Fruit fly (Drosophila melanogaster) Kc167 (cell line): ENCODE data around the gene CG31406.

ENCODE experiments used
- Myc ChIP-seq: fragments of >200 bp; optimal IDR thresholded peaks from 2 replicates; lab custom pipeline; 2017; ENCODE audit warnings: missing external identifiers
- Sin3A ChIP-seq: fragments of >200 bp; optimal IDR thresholded peaks from 2 replicates; lab custom pipeline; 2018; ENCODE audit warnings: missing external identifiers
- h ChIP-seq: fragments of >200 bp; optimal IDR thresholded peaks from 3 replicates; lab custom pipeline; 2018; ENCODE audit warnings: missing external identifiers
- ttk ChIP-seq: sonication (Bioruptor generic); optimal IDR thresholded peaks from 2 replicates; lab custom pipeline; 2017; ENCODE audit warnings: missing external identifiers

DNA sequence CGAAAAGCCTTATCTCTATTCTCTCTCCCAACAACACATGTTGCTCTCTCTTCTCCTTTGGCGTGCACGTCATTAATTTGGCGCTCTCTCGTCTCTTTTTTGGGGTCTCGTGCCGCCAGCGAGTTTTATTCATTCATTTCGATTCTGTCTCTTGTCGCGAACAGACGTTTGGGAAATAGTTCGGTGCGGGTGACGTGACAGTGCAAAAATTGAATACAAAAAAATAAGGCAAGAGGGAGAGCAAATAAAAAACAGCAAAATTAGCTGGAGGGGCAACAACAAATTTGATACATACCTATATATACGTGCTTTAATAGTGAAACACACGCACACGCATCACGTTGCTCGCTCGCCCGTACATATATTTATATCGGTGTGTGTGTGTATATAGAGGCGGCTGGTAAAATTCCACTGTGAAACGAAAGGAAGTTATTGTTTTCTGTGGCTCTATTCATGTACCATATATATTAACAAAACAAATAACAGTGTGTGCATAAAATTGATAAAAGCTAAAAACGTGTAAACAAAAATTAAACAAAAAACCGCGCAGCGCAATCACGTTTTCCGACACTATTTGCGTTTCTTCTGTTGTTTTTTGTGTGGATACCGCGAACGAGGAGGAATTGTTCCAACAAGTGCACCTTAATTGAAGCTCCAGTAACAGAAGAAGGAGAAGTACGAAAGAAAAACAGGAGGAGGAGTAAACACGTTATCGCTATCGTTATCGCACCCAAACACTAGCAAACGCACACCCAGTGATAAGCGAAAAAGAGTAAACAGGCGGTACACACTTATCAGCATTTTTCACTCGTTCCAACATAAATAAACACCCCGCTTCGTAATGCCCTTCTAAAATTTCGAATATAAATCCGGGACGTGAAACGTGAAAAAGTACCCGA is 39.8 kb downstream of the CG31406 start, which contains the start of gene cwo:
- no peak for TF ChIP-seq ttk (lab: Kevin White, UChicago)
- no peak for TF ChIP-seq h (lab: Kevin White, UChicago)
- TF ChIP-seq Myc (lab: Kevin White, UChicago), result no peak
- no peak for TF ChIP-seq Sin3A (lab: Kevin White, UChicago)
